Worm (Caenorhabditis elegans) whole organism, L4 larva: ENCODE results near the gene T25F10.4.

ENCODE experiments used
- F10B5.3 ChIP-seq: sonication (generic microtip); optimal IDR thresholded peaks from 2 replicates; lab custom pipeline; 2016; ENCODE audit warnings: mild to moderate bottlenecking, missing genetic modification characterization, missing compliant biosample characterization
- F37D6.2 ChIP-seq: sonication (generic microtip); optimal IDR thresholded peaks from 2 replicates; lab custom pipeline; 2016; ENCODE audit warnings: mild to moderate bottlenecking, missing genetic modification characterization, missing compliant biosample characterization
- T20F7.1 ChIP-seq: fragments of 200-800 bp; sonication (Bioruptor generic); optimal IDR thresholded peaks from 2 replicates; lab custom pipeline; 2018; ENCODE audit warnings: mild to moderate bottlenecking, missing genetic modification characterization, missing compliant biosample characterization
- aha-1 ChIP-seq: fragments of 150-350 bp; peaks from one replicate; lab custom pipeline; 2014; ENCODE audit warnings: missing biosample characterization, missing genetic modification characterization
- aly-2 ChIP-seq: sonication (generic microtip); optimal IDR thresholded peaks from 2 replicates; lab custom pipeline; 2018; ENCODE audit warnings: missing biosample characterization, missing genetic modification characterization
- arid-1 ChIP-seq: fragments of 200-800 bp; sonication (Bioruptor generic); conservative IDR thresholded peaks from 2 replicates; pipeline ENCODE4 v1.3.6; 2022; ENCODE audit warnings: missing genetic modification reagents, missing genetic modification characterization, missing compliant biosample characterization
- attf-4 ChIP-seq: sonication (generic microtip); optimal IDR thresholded peaks from 3 replicates; lab custom pipeline; 2017; ENCODE audit warnings: missing biosample characterization, missing genetic modification characterization
- ceh-20 ChIP-seq: fragments of 200-800 bp; sonication (Bioruptor generic); IDR thresholded peaks from 2 replicates; pipeline ENCODE4 v1.3.6; 2022; ENCODE audit warnings: missing genetic modification reagents, missing genetic modification characterization, missing compliant biosample characterization
- ceh-32 ChIP-seq: sonication (generic microtip); optimal IDR thresholded peaks from 2 replicates; lab custom pipeline; 2016; ENCODE audit warnings: mild to moderate bottlenecking, missing genetic modification characterization, missing compliant biosample characterization; ENCODE audit not compliant: poor library complexity
- cey-2 ChIP-seq: sonication (generic microtip); optimal IDR thresholded peaks from 3 replicates; lab custom pipeline; 2017; ENCODE audit warnings: missing genetic modification characterization, mild to moderate bottlenecking, missing compliant biosample characterization, antibody characterized with exemption, borderline replicate concordance; ENCODE audit not compliant: insufficient read depth
- daf-16 ChIP-seq, 3 experiments: sonication (generic microtip); optimal IDR thresholded peaks; 2 replicates each; lab custom pipeline; 2016 to 2017; ENCODE audit warnings: missing genetic modification characterization in 3 of 3, missing genetic modification reagents in 3 of 3, mild to moderate bottlenecking in 2 of 3, missing compliant biosample characterization in 2 of 3, missing biosample characterization in 1 of 3, moderate library complexity in 1 of 3
- dmd-9 ChIP-seq: fragments of 200-800 bp; sonication (Bioruptor generic); IDR thresholded peaks from 2 replicates; pipeline ENCODE4 v1.3.6; 2022; ENCODE audit warnings: missing genetic modification reagents, missing genetic modification characterization, missing compliant biosample characterization
- dpl-1 ChIP-seq: fragments of 150-350 bp; optimal IDR thresholded peaks from 2 replicates; lab custom pipeline; 2014; ENCODE audit warnings: missing biosample characterization, missing genetic modification reagents, missing genetic modification characterization
- duxl-1 ChIP-seq: sonication (generic microtip); optimal IDR thresholded peaks from 2 replicates; lab custom pipeline; 2016; ENCODE audit warnings: mild to moderate bottlenecking, missing genetic modification characterization, moderate library complexity, missing compliant biosample characterization; ENCODE audit not compliant: poor library complexity
- dve-1 ChIP-seq: sonication (generic microtip); optimal IDR thresholded peaks from 2 replicates; lab custom pipeline; 2017; ENCODE audit warnings: antibody characterized with exemption, mild to moderate bottlenecking, missing genetic modification characterization, missing compliant biosample characterization; ENCODE audit not compliant: insufficient read depth
- hlh-11 ChIP-seq: fragments of 200-800 bp; sonication (Bioruptor generic); optimal IDR thresholded peaks from 2 replicates; lab custom pipeline; 2018; ENCODE audit warnings: mild to moderate bottlenecking, missing genetic modification characterization, missing compliant biosample characterization
- lin-1 ChIP-seq: fragments of 200-800 bp; sonication (Bioruptor generic); IDR thresholded peaks from 2 replicates; pipeline ENCODE4 v1.3.6; 2022; ENCODE audit warnings: missing genetic modification reagents, missing genetic modification characterization, missing compliant biosample characterization
- lin-13 ChIP-seq: fragments of 150-350 bp; optimal IDR thresholded peaks from 2 replicates; lab custom pipeline; 2014; ENCODE audit warnings: missing biosample characterization, missing genetic modification reagents, missing genetic modification characterization
- lin-39 ChIP-seq: fragments of 150-350 bp; optimal IDR thresholded peaks from 2 replicates; lab custom pipeline; 2014; ENCODE audit warnings: missing biosample characterization, missing genetic modification reagents, missing genetic modification characterization
- lsy-2 ChIP-seq, 2 experiments: fragments of 150-350 bp in 1 of 2; sonication (generic microtip) in 1 of 2; optimal IDR thresholded peaks; 2 replicates each; lab custom pipeline; 2014 to 2017; ENCODE audit warnings: missing biosample characterization in 2 of 2, missing genetic modification characterization in 2 of 2
- madf-5 ChIP-seq, 2 experiments: fragments of 200-800 bp; sonication (Bioruptor generic); IDR thresholded peaks; 2 replicates each; pipeline ENCODE4 v1.3.6; 2022; ENCODE audit warnings: missing compliant biosample characterization in 2 of 2, missing genetic modification characterization in 2 of 2
- mdl-1 ChIP-seq, 2 experiments: fragments of 150-350 bp in 1 of 2; sonication (generic microtip) in 1 of 2; optimal IDR thresholded peaks; 2 replicates each; lab custom pipeline; 2014 to 2017; ENCODE audit warnings: missing biosample characterization in 2 of 2, missing genetic modification characterization in 2 of 2
- mdt-29 ChIP-seq: fragments of 200-800 bp; sonication (Bioruptor generic); IDR thresholded peaks from 2 replicates; pipeline ENCODE4 v1.3.6; 2022; ENCODE audit warnings: missing genetic modification reagents, missing genetic modification characterization, missing compliant biosample characterization
- mes-2 ChIP-seq: sonication (generic microtip); optimal IDR thresholded peaks from 2 replicates; lab custom pipeline; 2016; ENCODE audit warnings: missing genotype, mild to moderate bottlenecking, missing genetic modification characterization, missing compliant biosample characterization; ENCODE audit not compliant: poor library complexity, severe bottlenecking
- mxl-2 ChIP-seq: fragments of 200-800 bp; sonication (Bioruptor generic); conservative IDR thresholded peaks from 2 replicates; pipeline ENCODE4 v1.3.6; 2022; ENCODE audit warnings: missing genetic modification reagents, missing genetic modification characterization, missing compliant biosample characterization
- mxl-3 ChIP-seq: fragments of 200-800 bp; sonication (Bioruptor generic); optimal IDR thresholded peaks from 2 replicates; lab custom pipeline; 2018; ENCODE audit warnings: mild to moderate bottlenecking, missing genetic modification characterization, missing compliant biosample characterization
- nhr-10 ChIP-seq: fragments of 150-350 bp; optimal IDR thresholded peaks from 2 replicates; lab custom pipeline; 2014; ENCODE audit warnings: missing biosample characterization, missing genetic modification characterization
- nhr-11 ChIP-seq: fragments of 150-350 bp; optimal IDR thresholded peaks from 2 replicates; lab custom pipeline; 2014; ENCODE audit warnings: missing biosample characterization, missing genetic modification characterization
- nhr-237 ChIP-seq: sonication (generic microtip); optimal IDR thresholded peaks from 2 replicates; lab custom pipeline; 2017; ENCODE audit warnings: missing biosample characterization, missing genetic modification characterization
- nhr-48 ChIP-seq: sonication (generic microtip); optimal IDR thresholded peaks from 2 replicates; lab custom pipeline; 2016; ENCODE audit warnings: mild to moderate bottlenecking, missing genetic modification characterization, missing compliant biosample characterization
- pha-4 ChIP-seq, 2 experiments: fragments of 150-350 bp in 1 of 2; fragments of 200-800 bp in 1 of 2; sonication (Bioruptor generic) in 1 of 2; IDR thresholded peaks in 1 of 2; optimal IDR thresholded peaks in 1 of 2; 2 replicates each; pipeline versions ENCODE4 v1.3.6 to Lab custom; 2014 to 2022; ENCODE audit warnings: missing genetic modification characterization in 2 of 2, missing genetic modification reagents in 2 of 2, missing biosample characterization in 1 of 2, missing compliant biosample characterization in 1 of 2
- pqm-1 ChIP-seq: sonication (generic microtip); optimal IDR thresholded peaks from 2 replicates; lab custom pipeline; 2017; ENCODE audit warnings: missing biosample characterization, missing genetic modification characterization
- sdz-12 ChIP-seq: fragments of 200-800 bp; sonication (Bioruptor generic); optimal IDR thresholded peaks from 2 replicates; lab custom pipeline; 2018; ENCODE audit warnings: mild to moderate bottlenecking, missing genetic modification characterization, missing compliant biosample characterization
- set-16 ChIP-seq: fragments of 200-800 bp; sonication (Bioruptor generic); IDR thresholded peaks from 2 replicates; pipeline ENCODE4 v1.3.6; 2022; ENCODE audit warnings: missing genetic modification reagents, missing genetic modification characterization, missing compliant biosample characterization
- snpc-1.2 ChIP-seq: fragments of 200-800 bp; sonication (Bioruptor generic); IDR thresholded peaks from 2 replicates; pipeline ENCODE4 v1.3.6; 2022; ENCODE audit warnings: missing genetic modification reagents, missing genetic modification characterization, missing compliant biosample characterization
- unc-62 ChIP-seq, 3 experiments: fragments of 150-350 bp in 1 of 3; sonication (generic microtip); optimal IDR thresholded peaks in 2 of 3; peaks in 1 of 3; 1 replicate in 1 of 3; 2 replicates in 2 of 3; lab custom pipeline; 2014 to 2017; ENCODE audit warnings: missing biosample characterization in 3 of 3, missing genetic modification characterization in 3 of 3, missing genetic modification reagents in 3 of 3, missing genotype in 1 of 3
- vab-7 ChIP-seq: fragments of 200-800 bp; sonication (Bioruptor generic); IDR thresholded peaks from 2 replicates; pipeline ENCODE4 v1.3.6; 2022; ENCODE audit warnings: missing genetic modification reagents, missing genetic modification characterization, missing compliant biosample characterization
- zag-1 ChIP-seq: fragments of 150-350 bp; optimal IDR thresholded peaks from 2 replicates; lab custom pipeline; 2014; ENCODE audit warnings: missing biosample characterization, missing genetic modification characterization
- zfp-3 ChIP-seq: fragments of 200-800 bp; sonication (Bioruptor generic); conservative IDR thresholded peaks from 2 replicates; pipeline ENCODE4 v1.3.6; 2022; ENCODE audit warnings: missing genetic modification reagents, missing genetic modification characterization, missing compliant biosample characterization

T25F10.4 gene

ce11 chrV:6764972-6765371, 2.7 kb upstream of the T25F10.4 start, which contains the start of gene bbs-8:
TSS of gene bbs-8 (minus strand) at chrV:6765072.
- TF ChIP-seq lin-1 (GFP tag; lab: Robert Waterston, UW) (no peak), aha-1 (tag; lab: Kevin White, UChicago) (peak; percentile 44)
- TF ChIP-seq, all 104 proteins: peak for 1

ce11 chrV:6758017-6758416, 4.2 kb downstream of the T25F10.4 start, which contains the start of gene dbl-1:
TSS of gene dbl-1 (plus strand) at chrV:6758135.
- TF ChIP-seq pha-4 (GFP tag; IDR thresholded peaks at IDR 0.05; lab: Robert Waterston, UW) (no peak), pha-4 (tag; optimal IDR thresholded peaks at IDR 0.05; lab: Kevin White, UChicago) (no peak), nhr-48 (tag; lab: Kevin White, UChicago) (no peak), pqm-1 (tag; lab: Kevin White, UChicago) (no peak), aha-1 (tag; lab: Kevin White, UChicago) (peak; percentile 91)
- TF ChIP-seq, all 104 proteins: peak for 1

ce11 chrV:6753257-6753656, 9.0 kb downstream of the T25F10.4 start:
- TF ChIP-seq dpl-1 (GFP tag; lab: Kevin White, UChicago) = no peak
- no peak for TF ChIP-seq mdt-29 (GFP tag; lab: Robert Waterston, UW)
- no peak for TF ChIP-seq cey-2
- no peak for TF ChIP-seq T20F7.1
- no peak for TF ChIP-seq mes-2
- TF ChIP-seq unc-62 (GFP tag; optimal IDR thresholded peaks at IDR 0.05 in 1 of 2; lab: Kevin White, UChicago) = peak in 1 of 2 experiments; percentile 81
- no peak for TF ChIP-seq unc-62 (tag; optimal IDR thresholded peaks at IDR 0.05; lab: Kevin White, UChicago)
- no peak for TF ChIP-seq F37D6.2
- TF ChIP-seq lin-13 (GFP tag; lab: Kevin White, UChicago) = no peak
- no peak for TF ChIP-seq duxl-1 (tag; lab: Kevin White, UChicago)
- TF ChIP-seq zag-1 (tag; lab: Kevin White, UChicago) = no peak
- TF ChIP-seq zfp-3 (GFP tag; lab: Robert Waterston, UW) = no peak
- TF ChIP-seq vab-7 (GFP tag; lab: Robert Waterston, UW) = no peak
- TF ChIP-seq F10B5.3 (tag; lab: Kevin White, UChicago) = no peak
- 0 out of 2 replicates have a peak, but pooled peaks have one; percentile 27 for TF ChIP-seq ceh-20 (GFP tag; lab: Robert Waterston, UW)
- no peak for TF ChIP-seq nhr-10 (tag; lab: Kevin White, UChicago)
- TF ChIP-seq, all 104 proteins: peak for 2

- peak; percentile 13 for TF ChIP-seq mxl-3 (GFP tag; lab: Kevin White, UChicago)
- TF ChIP-seq snpc-1.2 (GFP tag; lab: Robert Waterston, UW) = no peak
- TF ChIP-seq attf-4 (tag; lab: Kevin White, UChicago) = no peak
- TF ChIP-seq set-16 = 0 out of 2 replicates have a peak, but pooled peaks have one; percentile 11
- TF ChIP-seq daf-16 (GFP tag; optimal IDR thresholded peaks at IDR 0.05; lab: Kevin White, UChicago) = peak in 1 of 2 experiments; percentile 69
- no peak for TF ChIP-seq daf-16 (tag; optimal IDR thresholded peaks at IDR 0.05; lab: Kevin White, UChicago)
- peak; percentile 44 for TF ChIP-seq hlh-11 (tag; lab: Kevin White, UChicago)
- TF ChIP-seq ceh-20 (GFP tag; lab: Robert Waterston, UW) = no peak
- TF ChIP-seq nhr-11 (tag; lab: Kevin White, UChicago) = peak; percentile 25
- peak; percentile 65 for TF ChIP-seq aha-1 (tag; lab: Kevin White, UChicago)
- peak in 1 of 2 experiments; percentile 6 for TF ChIP-seq lsy-2 (tag; optimal IDR thresholded peaks at IDR 0.05; lab: Kevin White, UChicago)
- TF ChIP-seq sdz-12 (GFP tag; lab: Kevin White, UChicago) = no peak
- TF ChIP-seq unc-62 (GFP tag; optimal IDR thresholded peaks at IDR 0.05 in 1 of 2; lab: Kevin White, UChicago) = no peak
- TF ChIP-seq unc-62 (tag; optimal IDR thresholded peaks at IDR 0.05; lab: Kevin White, UChicago) = no peak
Observed at ce11 chrV:6751493-6752100, 10.7 kb downstream of the T25F10.4 start.

ce11 chrV:6744774-6745173, 17.5 kb downstream of the T25F10.4 start, which contains the start of gene T25F10.3:
TSS of gene T25F10.3 (plus strand) at chrV:6745081.
- no peak for TF ChIP-seq madf-5 (GFP tag; IDR thresholded peaks at IDR 0.05; lab: Robert Waterston, UW)
- no peak for TF ChIP-seq nhr-237 (tag; lab: Kevin White, UChicago)
- no peak for TF ChIP-seq arid-1 (GFP tag; lab: Robert Waterston, UW)
- no peak for TF ChIP-seq nhr-11 (tag; lab: Kevin White, UChicago)
- TF ChIP-seq dve-1 (tag; lab: Kevin White, UChicago) = no peak
- TF ChIP-seq unc-62 (GFP tag; optimal IDR thresholded peaks at IDR 0.05 in 1 of 2; lab: Kevin White, UChicago) = no peak
- no peak for TF ChIP-seq unc-62 (tag; optimal IDR thresholded peaks at IDR 0.05; lab: Kevin White, UChicago)
- no peak for TF ChIP-seq hlh-11 (tag; lab: Kevin White, UChicago)
- no peak for TF ChIP-seq ceh-32 (tag; lab: Kevin White, UChicago)
- TF ChIP-seq mdl-1 (tag; optimal IDR thresholded peaks at IDR 0.05; lab: Kevin White, UChicago) = no peak
- TF ChIP-seq attf-4 (tag; lab: Kevin White, UChicago) = no peak
- TF ChIP-seq lin-39 (tag; lab: Kevin White, UChicago) = no peak
- TF ChIP-seq mxl-2 (GFP tag; lab: Robert Waterston, UW) = no peak
- TF ChIP-seq pha-4 (GFP tag; IDR thresholded peaks at IDR 0.05; lab: Robert Waterston, UW) = no peak
- no peak for TF ChIP-seq pha-4 (tag; optimal IDR thresholded peaks at IDR 0.05; lab: Kevin White, UChicago)
- no peak for TF ChIP-seq aly-2
- no peak for TF ChIP-seq dmd-9 (GFP tag; lab: Robert Waterston, UW)
